Fruit fly (Drosophila melanogaster): Measurements from ENCODE around the gene HIP.

HIP gene

dm6 chrX:3761318-3762081, 37.5 kb upstream of the HIP start (continued):
- TF ChIP-seq al (GFP tag; IDR thresholded peaks at IDR 0.05) (0 out of 2 replicates have a peak, but pooled peaks have one; percentile 25), Lhr (GFP tag; optimal IDR thresholded peaks at IDR 0.05) (no peak), Adf1 (GFP tag; IDR thresholded peaks at IDR 0.05) (peak; percentile 59), CoRest (tag; optimal IDR thresholded peaks at IDR 0.05) (peak; percentile 27), sd (tag; optimal IDR thresholded peaks at IDR 0.05) (peak; percentile 7), slou (GFP tag; optimal IDR thresholded peaks at IDR 0.05) (no peak), crc (GFP tag; optimal IDR thresholded peaks at IDR 0.05) (peak; percentile 24), ham (GFP tag; IDR thresholded peaks at IDR 0.05) (no peak), CG3281 (GFP tag; optimal IDR thresholded peaks at IDR 0.05) (peak; percentile 33), Ptx1 (GFP tag; IDR thresholded peaks at IDR 0.05) (peak; percentile 19; the same call in 1 of the 2 replicates), toy (GFP tag; IDR thresholded peaks at IDR 0.05) (no peak), CG13424 (tag; optimal IDR thresholded peaks at IDR 0.05) (peak; percentile 34), CHES-1-like (GFP tag; optimal IDR thresholded peaks at IDR 0.05) (peak; percentile 6), Rfx (GFP tag; IDR thresholded peaks at IDR 0.05) (peak; percentile 30; the same call in 1 of the 2 replicates), PHDP (tag; optimal IDR thresholded peaks at IDR 0.05) (peak; percentile 18), CG10209 (GFP tag; optimal IDR thresholded peaks at IDR 0.05) (peak; percentile 21), eve (GFP tag; optimal IDR thresholded peaks at IDR 0.05) (peak in 1 of 2 experiments; percentile 50), esg (GFP tag; conservative IDR thresholded peaks at IDR 0.05) (no peak), kay (GFP tag; optimal IDR thresholded peaks at IDR 0.05) (no peak), lbe (GFP tag; optimal IDR thresholded peaks at IDR 0.05) (peak; percentile 65), CG11504 (tag; optimal IDR thresholded peaks at IDR 0.05) (peak; percentile 61), Ada2b (GFP tag; IDR thresholded peaks at IDR 0.05) (peak; percentile 36; the same call in 1 of the 2 replicates), lilli (GFP tag; optimal IDR thresholded peaks at IDR 0.05) (peak; percentile 22), tgo (GFP tag; IDR thresholded peaks at IDR 0.05) (peak; percentile 33; the same call in 2 of the 3 replicates), slbo (GFP tag; IDR thresholded peaks at IDR 0.05) (peak; percentile 21; the same call in 1 of the 2 replicates), danr (GFP tag; IDR thresholded peaks at IDR 0.05) (0 out of 2 replicates have a peak, but pooled peaks have one; percentile 23), Mrtf (GFP tag; IDR thresholded peaks at IDR 0.05) (no peak), hkb (optimal IDR thresholded peaks at IDR 0.05) (no peak), hkb (GFP tag; IDR thresholded peaks at IDR 0.05) (peak; percentile 45; the same call in 1 of the 2 replicates), mld (GFP tag; IDR thresholded peaks at IDR 0.05; ENCODE audit: partially characterized antibody) (no peak), CG18619 (GFP tag; optimal IDR thresholded peaks at IDR 0.05) (peak; percentile 23), HLH3B (GFP tag; IDR thresholded peaks at IDR 0.05) (0 out of 2 replicates have a peak, but pooled peaks have one; percentile 20), H2.0 (GFP tag; IDR thresholded peaks at IDR 0.05) (0 out of 2 replicates have a peak, but pooled peaks have one; percentile 12), pho (GFP tag; optimal IDR thresholded peaks at IDR 0.05) (no peak), grau (tag; optimal IDR thresholded peaks at IDR 0.05) (peak; percentile 43), CG9797 (GFP tag; optimal IDR thresholded peaks at IDR 0.05) (no peak), Med (GFP tag) (peak; percentile 77), dmrt99B (tag; optimal IDR thresholded peaks at IDR 0.05) (peak; percentile 36), CG17359 (tag; optimal IDR thresholded peaks at IDR 0.05) (peak; percentile 11), CG12391 (tag; optimal IDR thresholded peaks at IDR 0.05) (peak; percentile 13), dysf (GFP tag; IDR thresholded peaks at IDR 0.05) (peak; percentile 55; the same call in 2 of the 3 replicates), Oli (tag; optimal IDR thresholded peaks at IDR 0.05) (peak; percentile 39), Dfd (GFP tag; optimal IDR thresholded peaks at IDR 0.05) (no peak)
